Fruit fly (Drosophila melanogaster): ENCODE measurements around the gene CG10680.

Gene CG10680

dm6 chr2L:19923786-19924185 lies 40.1 kb upstream of the CG10680 start (continued):
- peak; percentile 95 for TF ChIP-seq abd-A (tag; optimal IDR thresholded peaks at IDR 0.05)
- TF ChIP-seq CG8478 (optimal IDR thresholded peaks at IDR 0.05): no peak
- no peak for TF ChIP-seq CG7786 (GFP tag; optimal IDR thresholded peaks at IDR 0.05)
- TF ChIP-seq CG5180 (GFP tag; optimal IDR thresholded peaks at IDR 0.05): no peak
- TF ChIP-seq oc (tag; optimal IDR thresholded peaks at IDR 0.05): no peak
- no peak for TF ChIP-seq CG12659 (GFP tag; optimal IDR thresholded peaks at IDR 0.05)
- TF ChIP-seq CG2199 (GFP tag; IDR thresholded peaks at IDR 0.05): no peak
- TF ChIP-seq nerfin-2 (GFP tag; IDR thresholded peaks at IDR 0.05; ENCODE audit: partially characterized antibody): no peak
- TF ChIP-seq sqz (GFP tag; optimal IDR thresholded peaks at IDR 0.05): no peak
- no peak for TF ChIP-seq fd64A (GFP tag; optimal IDR thresholded peaks at IDR 0.05)
- no peak for TF ChIP-seq Lim3 (GFP tag; IDR thresholded peaks at IDR 0.05)
- TF ChIP-seq dan (GFP tag; IDR thresholded peaks at IDR 0.05): 0 out of 2 replicates have a peak, but pooled peaks have one; percentile 6
- no peak for TF ChIP-seq wdn (GFP tag; IDR thresholded peaks at IDR 0.05)
- no peak for TF ChIP-seq Hey (tag; optimal IDR thresholded peaks at IDR 0.05)
- TF ChIP-seq gcm (GFP tag; optimal IDR thresholded peaks at IDR 0.05): no peak

- TF ChIP-seq CG10543 (GFP tag; optimal IDR thresholded peaks at IDR 0.05): no peak
- peak; percentile 22 for TF ChIP-seq Asciz (GFP tag; optimal IDR thresholded peaks at IDR 0.05)
- TF ChIP-seq CG12659 (GFP tag; optimal IDR thresholded peaks at IDR 0.05): peak; percentile 29
- peak; percentile 55 for TF ChIP-seq Rfx (GFP tag; IDR thresholded peaks at IDR 0.05)
- no peak for TF ChIP-seq Lim3 (GFP tag; IDR thresholded peaks at IDR 0.05)
- no peak for TF ChIP-seq CG42726 (GFP tag; IDR thresholded peaks at IDR 0.05; ENCODE audit: partially characterized antibody)
- TF ChIP-seq CG12155 (GFP tag; optimal IDR thresholded peaks at IDR 0.05): no peak
- no peak for TF ChIP-seq insv (GFP tag; optimal IDR thresholded peaks at IDR 0.05)
- TF ChIP-seq CG11456 (GFP tag; IDR thresholded peaks at IDR 0.05): no peak
- TF ChIP-seq CG17612 (GFP tag; IDR thresholded peaks at IDR 0.05): no peak
- peak; percentile 16; the same call in 1 of the 2 replicates for TF ChIP-seq CG9932 (GFP tag; IDR thresholded peaks at IDR 0.05)
- TF ChIP-seq ind (GFP tag; optimal IDR thresholded peaks at IDR 0.05): peak; percentile 43
- no peak for TF ChIP-seq sima (GFP tag; optimal IDR thresholded peaks at IDR 0.05)
- no peak for TF ChIP-seq bbx (GFP tag; IDR thresholded peaks at IDR 0.05; ENCODE audit: partially characterized antibody)
- no peak for TF ChIP-seq org-1 (GFP tag; optimal IDR thresholded peaks at IDR 0.05)
- no peak for TF ChIP-seq Dip3 (GFP tag; optimal IDR thresholded peaks at IDR 0.05)
- no peak for TF ChIP-seq CG3407 (GFP tag; optimal IDR thresholded peaks at IDR 0.05)
- TF ChIP-seq CG6765 (GFP tag; optimal IDR thresholded peaks at IDR 0.05): peak; percentile 7
- no peak for TF ChIP-seq vfl (GFP tag; optimal IDR thresholded peaks at IDR 0.05)
- TF ChIP-seq CoRest (tag; optimal IDR thresholded peaks at IDR 0.05): peak; percentile 56
- TF ChIP-seq pfk (GFP tag; optimal IDR thresholded peaks at IDR 0.05): no peak
- peak; percentile 29 for TF ChIP-seq BtbVII (GFP tag; optimal IDR thresholded peaks at IDR 0.05)
- no peak for TF ChIP-seq hth (optimal IDR thresholded peaks at IDR 0.05)
- TF ChIP-seq CG31388 (GFP tag; optimal IDR thresholded peaks at IDR 0.05): no peak
- no peak for TF ChIP-seq CG7271 (tag; optimal IDR thresholded peaks at IDR 0.05)
- peak; percentile 13; the same call in 1 of the 2 replicates for TF ChIP-seq MBD-R2 (GFP tag; IDR thresholded peaks at IDR 0.05)
- TF ChIP-seq psq (GFP tag; optimal IDR thresholded peaks at IDR 0.05): no peak
- TF ChIP-seq CG7839 (tag; optimal IDR thresholded peaks at IDR 0.05): peak; percentile 63
- TF ChIP-seq h (optimal IDR thresholded peaks at IDR 0.05): no peak
- TF ChIP-seq CG17829 (tag; optimal IDR thresholded peaks at IDR 0.05): peak; percentile 30
- peak; percentile 34 for TF ChIP-seq CG6683 (GFP tag; optimal IDR thresholded peaks at IDR 0.05)
- TF ChIP-seq CG6272 (GFP tag; IDR thresholded peaks at IDR 0.05): no peak
- TF ChIP-seq lab (GFP tag; optimal IDR thresholded peaks at IDR 0.05): peak; percentile 83
- TF ChIP-seq p53 (GFP tag; optimal IDR thresholded peaks at IDR 0.05): no peak
- 0 out of 2 replicates have a peak, but pooled peaks have one; percentile 30 for TF ChIP-seq E2f1 (GFP tag; IDR thresholded peaks at IDR 0.05)
- peak; percentile 35 for TF ChIP-seq fd96Cb (tag; optimal IDR thresholded peaks at IDR 0.05)
- TF ChIP-seq danr (GFP tag; IDR thresholded peaks at IDR 0.05): no peak
- TF ChIP-seq CG10274 (GFP tag; optimal IDR thresholded peaks at IDR 0.05): peak; percentile 7
- no peak for TF ChIP-seq Hey (tag; optimal IDR thresholded peaks at IDR 0.05)
Observed at dm6 chr2L:19930102-19930501, 33.8 kb upstream of the CG10680 start.

Data from whole organism, embryonic.